Worm (Caenorhabditis elegans) whole organism, late embryonic: Measurements from ENCODE around the gene zag-1.

Source experiments
- ama-1 ChIP-seq: fragments of 150-350 bp; optimal IDR thresholded peaks from 2 replicates; lab custom pipeline; 2014
- ceh-24 ChIP-seq: sonication (generic microtip); optimal IDR thresholded peaks from 2 replicates; lab custom pipeline; 2016; ENCODE audit warnings: mild to moderate bottlenecking, missing genetic modification characterization, missing compliant biosample characterization
- dmd-4 ChIP-seq: sonication (generic microtip); optimal IDR thresholded peaks from 2 replicates; lab custom pipeline; 2016; ENCODE audit warnings: borderline replicate concordance, missing genetic modification characterization, missing compliant biosample characterization
- pag-3 ChIP-seq: sonication (generic microtip); optimal IDR thresholded peaks from 2 replicates; lab custom pipeline; 2016; ENCODE audit warnings: missing compliant biosample characterization, missing genetic modification characterization, borderline replicate concordance
- pha-4 ChIP-seq: fragments of 150-350 bp; optimal IDR thresholded peaks from 2 replicates; lab custom pipeline; 2018; ENCODE audit warnings: missing biosample characterization, missing genetic modification reagents, missing genetic modification characterization
- pqm-1 ChIP-seq: sonication (generic microtip); optimal IDR thresholded peaks from 2 replicates; lab custom pipeline; 2016; ENCODE audit warnings: missing genetic modification characterization, missing compliant biosample characterization

ce11 chrIV:3876955-3877354 is 21.3 kb downstream of the zag-1 start:
- TF ChIP-seq pha-4: no peak
- no peak for TF ChIP-seq pag-3 (tag; lab: Kevin White, UChicago)
- TF ChIP-seq pqm-1 (tag; lab: Kevin White, UChicago): no peak
- TF ChIP-seq ceh-24: no peak
- TF ChIP-seq ama-1 (lab: Kevin White, UChicago): no peak
- TF ChIP-seq dmd-4: no peak
